Worm (Caenorhabditis elegans) whole organism, young adult: ENCODE measurements around the gene D1044.4.

Experiments used
- F10E7.11 ChIP-seq: sonication (generic microtip); optimal IDR thresholded peaks from 2 replicates; lab custom pipeline; 2017; ENCODE audit warnings: mild to moderate bottlenecking, missing genetic modification characterization, moderate library complexity, missing compliant biosample characterization
- F23B12.7 ChIP-seq: sonication (generic microtip); optimal IDR thresholded peaks from 2 replicates; lab custom pipeline; 2017; ENCODE audit warnings: missing genetic modification characterization, mild to moderate bottlenecking, missing compliant biosample characterization, antibody characterized with exemption, moderate library complexity; ENCODE audit not compliant: insufficient read depth
- akir-1 ChIP-seq: fragments of 200-800 bp; sonication (Bioruptor generic); optimal IDR thresholded peaks from 2 replicates; lab custom pipeline; 2018; ENCODE audit warnings: mild to moderate bottlenecking, missing genetic modification characterization, moderate library complexity, missing compliant biosample characterization
- ama-1 ChIP-seq, 3 experiments: fragments of 150-350 bp in 1 of 3; sonication (generic microtip) in 2 of 3; optimal IDR thresholded peaks; 2 replicates each; lab custom pipeline; 2014 to 2018; ENCODE audit warnings: missing biosample characterization in 2 of 3, missing genetic modification characterization in 2 of 3, missing genetic modification reagents in 2 of 3
- hrde-1 ChIP-seq: sonication (generic microtip); optimal IDR thresholded peaks from 2 replicates; lab custom pipeline; 2016; ENCODE audit warnings: missing genetic modification characterization, mild to moderate bottlenecking, missing compliant biosample characterization, moderate library complexity, missing genotype, missing genetic modification reagents, borderline replicate concordance
- unc-62 ChIP-seq: fragments of 150-350 bp; optimal IDR thresholded peaks from 2 replicates; lab custom pipeline; 2014; ENCODE audit warnings: missing biosample characterization, missing genetic modification reagents, missing genetic modification characterization

DNA sequence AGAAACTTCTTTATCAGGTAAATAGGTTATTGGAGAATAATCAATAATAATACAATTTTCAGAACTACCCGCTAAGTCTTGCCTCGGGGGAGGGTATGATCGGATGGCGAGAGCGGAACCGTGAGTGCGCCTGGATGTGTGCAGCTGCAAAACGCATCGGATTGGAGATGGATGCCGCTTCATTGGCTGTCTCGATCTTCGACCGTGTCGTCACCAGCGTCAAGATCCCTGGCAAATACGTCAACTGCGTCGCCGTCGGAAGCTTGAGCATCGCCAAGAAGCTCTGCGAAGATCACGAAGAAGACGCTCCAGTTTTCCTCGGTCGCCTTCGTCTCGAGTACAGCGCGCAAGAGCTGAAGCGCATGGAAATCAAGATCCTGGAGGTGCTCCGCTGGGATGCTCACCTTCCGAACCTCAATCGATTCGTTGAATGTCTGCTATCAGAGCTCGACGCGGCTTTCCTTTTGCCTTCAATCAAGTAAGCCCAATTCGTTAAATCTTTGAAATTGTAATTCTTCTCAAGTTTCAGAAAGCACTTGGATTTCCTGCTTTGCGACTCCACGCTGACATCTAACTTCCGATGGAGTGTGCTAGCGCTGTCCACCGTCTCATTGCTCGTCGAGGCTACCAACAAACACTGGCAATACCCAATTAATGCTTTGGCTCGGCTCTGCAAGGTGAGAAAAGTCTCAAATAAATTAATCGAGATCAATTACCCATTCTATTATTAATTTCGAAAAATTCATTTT, 16.9 kb downstream of the D1044.4 start:
- no peak for TF ChIP-seq akir-1 (GFP tag; lab: Kevin White, UChicago)
- no peak for TF ChIP-seq F10E7.11 (tag; lab: Kevin White, UChicago)
- no peak for TF ChIP-seq unc-62 (GFP tag; lab: Kevin White, UChicago)
- no peak for TF ChIP-seq hrde-1 (tag; lab: Kevin White, UChicago)
- no peak for TF ChIP-seq ama-1 (optimal IDR thresholded peaks at IDR 0.05; lab: Kevin White, UChicago)
- TF ChIP-seq ama-1 (GFP tag; optimal IDR thresholded peaks at IDR 0.05; lab: Kevin White, UChicago), result no peak
- no peak for TF ChIP-seq F23B12.7 (tag; lab: Kevin White, UChicago)
